Worm (Caenorhabditis elegans) whole organism, L1 larva: Measurements from ENCODE around the gene T23F11.11.

ENCODE experiments used
- C34B4.2 ChIP-seq: sonication (generic microtip); optimal IDR thresholded peaks from 2 replicates; lab custom pipeline; 2017; ENCODE audit warnings: mild to moderate bottlenecking, missing genetic modification characterization, missing compliant biosample characterization
- Y116A8C.19 ChIP-seq: sonication (generic microtip); optimal IDR thresholded peaks from 2 replicates; lab custom pipeline; 2016; ENCODE audit warnings: missing compliant biosample characterization, missing genetic modification characterization, borderline replicate concordance
- aha-1 ChIP-seq: fragments of 150-350 bp; optimal IDR thresholded peaks from 2 replicates; lab custom pipeline; 2014; ENCODE audit warnings: missing biosample characterization, missing genetic modification characterization
- aly-2 ChIP-seq: fragments of 150-350 bp; optimal IDR thresholded peaks from 2 replicates; lab custom pipeline; 2014; ENCODE audit warnings: missing biosample characterization, missing genetic modification characterization
- ceh-63 ChIP-seq: fragments of 200-800 bp; sonication (Bioruptor generic); optimal IDR thresholded peaks from 2 replicates; lab custom pipeline; 2018; ENCODE audit warnings: mild to moderate bottlenecking, missing genetic modification characterization, missing compliant biosample characterization
- ceh-82 ChIP-seq, 3 experiments: fragments of 150-350 bp in 1 of 3; sonication (generic microtip) in 2 of 3; optimal IDR thresholded peaks; 2 replicates each; lab custom pipeline; 2014 to 2017; ENCODE audit warnings: missing biosample characterization in 3 of 3, missing genetic modification characterization in 3 of 3
- ceh-88 ChIP-seq: fragments of 200-800 bp; sonication (Bioruptor generic); IDR thresholded peaks from 2 replicates; pipeline ENCODE4 v1.3.6; 2022; ENCODE audit warnings: missing genetic modification characterization, missing compliant biosample characterization
- ceh-90 ChIP-seq: sonication (generic microtip); optimal IDR thresholded peaks from 2 replicates; lab custom pipeline; 2016; ENCODE audit warnings: missing genetic modification characterization, missing compliant biosample characterization
- ces-1 ChIP-seq: fragments of 150-350 bp; optimal IDR thresholded peaks from 2 replicates; lab custom pipeline; 2014; ENCODE audit warnings: missing biosample characterization, missing genetic modification reagents, missing genetic modification characterization
- dpl-1 ChIP-seq, 3 experiments: fragments of 150-350 bp in 2 of 3; sonication (generic microtip) in 1 of 3; optimal IDR thresholded peaks; 2 replicates each; lab custom pipeline; 2014 to 2017; ENCODE audit warnings: missing biosample characterization in 3 of 3, missing genetic modification characterization in 3 of 3, missing genetic modification reagents in 3 of 3
- dsc-1 ChIP-seq: sonication (generic microtip); optimal IDR thresholded peaks from 2 replicates; lab custom pipeline; 2016; ENCODE audit warnings: mild to moderate bottlenecking, missing genetic modification characterization, missing compliant biosample characterization
- efl-1 ChIP-seq, 4 experiments: fragments of 150-350 bp; optimal IDR thresholded peaks in 3 of 4; peaks in 1 of 4; 1 replicate in 1 of 4; 2 replicates in 3 of 4; lab custom pipeline; 2014; ENCODE audit warnings: missing biosample characterization in 2 of 4, missing genetic modification characterization in 2 of 4, missing genetic modification reagents in 2 of 4
- egl-13 ChIP-seq: sonication (generic microtip); optimal IDR thresholded peaks from 2 replicates; lab custom pipeline; 2016; ENCODE audit warnings: missing genotype, missing genetic modification reagents, missing genetic modification characterization, missing compliant biosample characterization
- egl-27 ChIP-seq, 2 experiments: fragments of 150-350 bp in 1 of 2; sonication (generic microtip); optimal IDR thresholded peaks; 3 replicates each; lab custom pipeline; 2017 to 2018; ENCODE audit warnings: missing biosample characterization in 2 of 2, missing genetic modification characterization in 2 of 2, missing genetic modification reagents in 2 of 2
- elt-3 ChIP-seq, 6 experiments: fragments of 150-350 bp in 1 of 6; sonication (generic microtip); optimal IDR thresholded peaks; 2 replicates each; lab custom pipeline; 2017 to 2018; ENCODE audit warnings: missing biosample characterization in 6 of 6, missing genetic modification characterization in 6 of 6, inconsistent platforms in 1 of 6
- fkh-4 ChIP-seq: sonication (generic microtip); optimal IDR thresholded peaks from 2 replicates; lab custom pipeline; 2016; ENCODE audit warnings: missing compliant biosample characterization, missing genetic modification characterization, borderline replicate concordance
- fkh-8 ChIP-seq: sonication (generic microtip); optimal IDR thresholded peaks from 2 replicates; lab custom pipeline; 2016; ENCODE audit warnings: mild to moderate bottlenecking, missing genetic modification characterization, missing compliant biosample characterization
- hlh-4 ChIP-seq: sonication (generic microtip); optimal IDR thresholded peaks from 2 replicates; lab custom pipeline; 2016; ENCODE audit warnings: mild to moderate bottlenecking, missing genetic modification characterization, missing compliant biosample characterization
- isw-1 ChIP-seq: fragments of 200-800 bp; sonication (Bioruptor generic); IDR thresholded peaks from 2 replicates; pipeline ENCODE4 v1.3.6; 2022; ENCODE audit warnings: missing genetic modification characterization, missing compliant biosample characterization
- jun-1 ChIP-seq: fragments of 150-350 bp; optimal IDR thresholded peaks from 2 replicates; lab custom pipeline; 2014; ENCODE audit warnings: missing biosample characterization, missing genetic modification reagents, missing genetic modification characterization
- lin-14 ChIP-seq: fragments of 200-800 bp; sonication (Bioruptor generic); optimal IDR thresholded peaks from 2 replicates; lab custom pipeline; 2018; ENCODE audit warnings: mild to moderate bottlenecking, missing genetic modification characterization, moderate library complexity, missing compliant biosample characterization
- lin-15B ChIP-seq: fragments of 150-350 bp; sonication (generic microtip); optimal IDR thresholded peaks from 3 replicates; lab custom pipeline; 2014; ENCODE audit warnings: missing biosample characterization, missing genetic modification characterization
- lin-35 ChIP-seq, 2 experiments: fragments of 150-350 bp; optimal IDR thresholded peaks; 2 replicates each; lab custom pipeline; 2014; ENCODE audit warnings: missing biosample characterization in 2 of 2, missing genetic modification characterization in 2 of 2, missing genetic modification reagents in 2 of 2
- lir-3 ChIP-seq: sonication (generic microtip); optimal IDR thresholded peaks from 2 replicates; lab custom pipeline; 2016; ENCODE audit warnings: mild to moderate bottlenecking, missing genetic modification characterization, moderate library complexity, missing compliant biosample characterization; ENCODE audit not compliant: poor library complexity
- mep-1 ChIP-seq: fragments of 150-350 bp; optimal IDR thresholded peaks from 2 replicates; lab custom pipeline; 2014; ENCODE audit warnings: missing biosample characterization, missing genetic modification characterization
- nhr-11 ChIP-seq: fragments of 150-350 bp; optimal IDR thresholded peaks from 2 replicates; lab custom pipeline; 2014; ENCODE audit warnings: missing biosample characterization, missing genetic modification characterization
- nhr-12 ChIP-seq: sonication (generic microtip); optimal IDR thresholded peaks from 2 replicates; lab custom pipeline; 2017; ENCODE audit warnings: missing biosample characterization, missing genetic modification characterization
- nhr-47 ChIP-seq: sonication (generic microtip); optimal IDR thresholded peaks from 2 replicates; lab custom pipeline; 2016; ENCODE audit warnings: mild to moderate bottlenecking, missing genetic modification characterization, moderate library complexity, missing compliant biosample characterization
- nhr-76 ChIP-seq: sonication (generic microtip); optimal IDR thresholded peaks from 2 replicates; lab custom pipeline; 2017; ENCODE audit warnings: missing biosample characterization, missing genetic modification characterization
- nhr-77 ChIP-seq: fragments of 150-350 bp; optimal IDR thresholded peaks from 2 replicates; lab custom pipeline; 2014; ENCODE audit warnings: missing biosample characterization, missing genetic modification characterization
- nhr-84 ChIP-seq: sonication (generic microtip); optimal IDR thresholded peaks from 2 replicates; lab custom pipeline; 2017; ENCODE audit warnings: missing biosample characterization, missing genetic modification characterization
- nhr-85 ChIP-seq: sonication (generic microtip); peaks from one replicate; lab custom pipeline; 2016; ENCODE audit warnings: missing genetic modification characterization, inconsistent platforms, missing compliant biosample characterization
- nhr-90 ChIP-seq: sonication (generic microtip); optimal IDR thresholded peaks from 2 replicates; lab custom pipeline; 2016; ENCODE audit warnings: mild to moderate bottlenecking, missing genetic modification characterization, missing compliant biosample characterization; ENCODE audit not compliant: poor library complexity
- pag-3 ChIP-seq: sonication (generic microtip); optimal IDR thresholded peaks from 2 replicates; lab custom pipeline; 2017; ENCODE audit warnings: missing genetic modification characterization, mild to moderate bottlenecking, missing compliant biosample characterization, antibody characterized with exemption, borderline replicate concordance; ENCODE audit not compliant: insufficient read depth
- rnt-1 ChIP-seq: sonication (generic microtip); optimal IDR thresholded peaks from 2 replicates; lab custom pipeline; 2016; ENCODE audit warnings: mild to moderate bottlenecking, missing genetic modification characterization, moderate library complexity, missing compliant biosample characterization
- snu-23 ChIP-seq: sonication (generic microtip); optimal IDR thresholded peaks from 2 replicates; lab custom pipeline; 2016; ENCODE audit warnings: missing genetic modification characterization, missing compliant biosample characterization
- sup-37 ChIP-seq: fragments of 200-800 bp; sonication (Bioruptor generic); optimal IDR thresholded peaks from 2 replicates; lab custom pipeline; 2018; ENCODE audit warnings: mild to moderate bottlenecking, missing genetic modification characterization, missing compliant biosample characterization
- tbx-2 ChIP-seq: sonication (generic microtip); optimal IDR thresholded peaks from 2 replicates; lab custom pipeline; 2016; ENCODE audit warnings: missing genetic modification characterization, missing compliant biosample characterization
- tlp-1 ChIP-seq: fragments of 150-350 bp; optimal IDR thresholded peaks from 2 replicates; lab custom pipeline; 2014; ENCODE audit warnings: missing biosample characterization, missing genetic modification characterization
- unc-130 ChIP-seq: fragments of 150-350 bp; optimal IDR thresholded peaks from 2 replicates; lab custom pipeline; 2017; ENCODE audit warnings: missing biosample characterization, missing genetic modification characterization, inconsistent platforms
- unc-62 ChIP-seq: fragments of 150-350 bp; optimal IDR thresholded peaks from 2 replicates; lab custom pipeline; 2014; ENCODE audit warnings: missing biosample characterization, missing genetic modification reagents, missing genetic modification characterization
- unc-86 ChIP-seq: sonication (generic microtip); optimal IDR thresholded peaks from 2 replicates; lab custom pipeline; 2016; ENCODE audit warnings: missing genetic modification characterization, missing compliant biosample characterization
- unc-98 ChIP-seq: fragments of 200-800 bp; sonication (Bioruptor generic); IDR thresholded peaks from 2 replicates; pipeline ENCODE4 v1.3.6; 2022; ENCODE audit warnings: missing genetic modification characterization, missing compliant biosample characterization
- xbp-1 ChIP-seq: sonication (generic microtip); optimal IDR thresholded peaks from 2 replicates; lab custom pipeline; 2016; ENCODE audit warnings: missing genetic modification characterization, missing compliant biosample characterization
- zag-1 ChIP-seq: fragments of 150-350 bp; optimal IDR thresholded peaks from 2 replicates; lab custom pipeline; 2014; ENCODE audit warnings: missing biosample characterization, missing genetic modification characterization
- zip-4 ChIP-seq: fragments of 200-800 bp; sonication (Bioruptor generic); optimal IDR thresholded peaks from 2 replicates; lab custom pipeline; 2018; ENCODE audit warnings: mild to moderate bottlenecking, missing genetic modification characterization, moderate library complexity, missing compliant biosample characterization

Gene T23F11.11

DNA sequence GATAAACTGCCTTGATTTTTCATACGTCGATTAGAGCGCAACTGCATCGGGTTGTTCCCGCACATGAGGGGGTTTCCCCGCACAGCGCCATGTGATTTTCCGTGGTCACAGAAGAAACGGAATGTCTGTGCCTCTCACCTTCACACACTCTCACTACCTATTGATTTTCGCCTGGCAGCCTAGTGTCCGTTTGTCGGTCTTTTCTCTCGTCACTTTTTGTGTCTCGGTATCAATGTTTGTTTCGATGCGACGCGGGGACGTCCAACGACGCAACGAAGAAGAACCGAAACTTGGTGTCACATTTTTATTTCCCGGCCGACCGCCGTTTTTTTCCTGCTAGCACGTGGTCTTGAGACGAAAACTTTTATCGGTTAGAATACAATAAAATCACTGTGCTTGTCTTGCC, 22.0 kb downstream of the T23F11.11 start (continued):
- TF ChIP-seq tlp-1 (tag; lab: Kevin White, UChicago) = no peak
- peak; percentile 12 for TF ChIP-seq pag-3 (tag; lab: Kevin White, UChicago)
- peak; percentile 65 for TF ChIP-seq nhr-11 (tag; lab: Kevin White, UChicago)
- TF ChIP-seq lin-15B (tag; lab: Kevin White, UChicago) = peak; percentile 60
- TF ChIP-seq fkh-4 (tag; lab: Kevin White, UChicago) = peak; percentile 44
- peak; percentile 84 to 85 for TF ChIP-seq egl-27 (tag; optimal IDR thresholded peaks at IDR 0.05; lab: Kevin White, UChicago)
- TF ChIP-seq egl-13 (tag; lab: Kevin White, UChicago) = peak; percentile 82
- TF ChIP-seq zag-1 (tag; lab: Kevin White, UChicago) = no peak
- no peak for TF ChIP-seq ces-1 (GFP tag; lab: Kevin White, UChicago)
- TF ChIP-seq nhr-90 (tag; lab: Kevin White, UChicago) = peak; percentile 93
- peak; percentile 89 for TF ChIP-seq unc-86 (tag; lab: Kevin White, UChicago)
- TF ChIP-seq nhr-77 (tag; lab: Kevin White, UChicago) = peak; percentile 95
- TF ChIP-seq jun-1 (tag; lab: Kevin White, UChicago) = peak; percentile 92
- TF ChIP-seq aha-1 = peak; percentile 55
- no peak for TF ChIP-seq aly-2 (tag; lab: Kevin White, UChicago)
- peak; percentile 94 for TF ChIP-seq tbx-2 (tag; lab: Kevin White, UChicago)
- peak; percentile 99 for TF ChIP-seq nhr-85
- peak; percentile 55 for TF ChIP-seq nhr-76
- no peak for TF ChIP-seq ceh-90 (tag; lab: Kevin White, UChicago)
- peak; percentile 96 for TF ChIP-seq mep-1
- no peak for TF ChIP-seq ceh-63
- TF ChIP-seq nhr-84 (tag; lab: Kevin White, UChicago) = no peak
- TF ChIP-seq zip-4 (GFP tag; lab: Kevin White, UChicago) = peak; percentile 65
- TF ChIP-seq C34B4.2 = no peak
- no peak for TF ChIP-seq nhr-12 (tag; lab: Kevin White, UChicago)
- peak; percentile 79 for TF ChIP-seq lir-3 (tag; lab: Kevin White, UChicago)
- TF ChIP-seq hlh-4 (tag; lab: Kevin White, UChicago) = no peak
- TF ChIP-seq elt-3 (tag; optimal IDR thresholded peaks at IDR 0.05; lab: Kevin White, UChicago) = peak in 5 of 6 experiments; percentile 36 to 97 (median 82)
- peak; percentile 100 for TF ChIP-seq lin-14 (GFP tag; lab: Kevin White, UChicago)
- peak; percentile 51; the same call in 1 of the 2 replicates for TF ChIP-seq unc-98
- TF ChIP-seq rnt-1 = peak; percentile 90
- TF ChIP-seq nhr-47 (tag; lab: Kevin White, UChicago) = peak; percentile 94
- peak; percentile 89 for TF ChIP-seq xbp-1 (tag; lab: Kevin White, UChicago)
- peak; percentile 98 for TF ChIP-seq snu-23 (GFP tag; lab: Kevin White, UChicago)
- TF ChIP-seq unc-130 (tag; lab: Kevin White, UChicago) = peak; percentile 90
- TF ChIP-seq dsc-1 = peak; percentile 73
- TF ChIP-seq lin-35 (GFP tag; optimal IDR thresholded peaks at IDR 0.05; lab: Kevin White, UChicago) = peak; percentile 83 to 91
- no peak for TF ChIP-seq Y116A8C.19 (tag; lab: Kevin White, UChicago)
- TF ChIP-seq fkh-8 (tag; lab: Kevin White, UChicago) = peak; percentile 93
- peak; percentile 47 to 81 (median 66) for TF ChIP-seq ceh-82 (tag; optimal IDR thresholded peaks at IDR 0.05; lab: Kevin White, UChicago)
- TF ChIP-seq ceh-88 = peak; percentile 81; the same call in 1 of the 2 replicates
- peak; percentile 81 for TF ChIP-seq isw-1 (GFP tag; lab: Robert Waterston, UW)
- TF ChIP-seq unc-62 (GFP tag; lab: Kevin White, UChicago) = no peak
- TF ChIP-seq sup-37 (GFP tag; lab: Kevin White, UChicago) = peak; percentile 76
- TF ChIP-seq dpl-1 (GFP tag; optimal IDR thresholded peaks at IDR 0.05; lab: Kevin White, UChicago) = peak; percentile 72 to 78 (median 72)
- peak; percentile 86 to 91 for TF ChIP-seq efl-1 (optimal IDR thresholded peaks at IDR 0.05; lab: Kevin White, UChicago)
- peak; percentile 72 to 97 for TF ChIP-seq efl-1 (GFP tag; optimal IDR thresholded peaks at IDR 0.05 in 1 of 2; lab: Kevin White, UChicago)
